Worm (Caenorhabditis elegans): ENCODE results near the gene spt-5.

DNA sequence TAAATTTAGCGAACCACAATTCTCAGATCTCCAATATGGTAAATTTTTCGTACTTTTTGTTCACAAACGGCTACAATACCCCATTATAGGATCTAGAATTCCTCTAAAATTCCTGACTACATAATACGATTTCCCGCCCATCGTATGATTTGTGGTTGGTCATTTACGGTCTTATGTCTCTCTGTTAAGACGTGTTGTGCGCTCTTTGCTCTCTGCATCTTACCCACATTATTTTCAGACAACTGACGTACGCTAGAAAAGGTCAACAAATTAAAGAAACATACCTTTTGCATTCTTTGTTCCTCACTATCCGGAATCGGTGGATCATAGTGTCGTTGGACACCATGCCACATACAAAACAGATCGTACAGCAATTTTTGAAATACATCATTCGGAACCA lies 8.2 kb upstream of the spt-5 start:
- no peak for TF ChIP-seq nhr-12 (tag; optimal IDR thresholded peaks at IDR 0.05)
- TF ChIP-seq elt-1 (tag; optimal IDR thresholded peaks at IDR 0.05; ENCODE audit: borderline replicate concordance, insufficient read depth) = no peak
- no peak for TF ChIP-seq unc-39 (tag; optimal IDR thresholded peaks at IDR 0.05)
